Fruit fly (Drosophila melanogaster) whole organism, wandering third instar larva: ENCODE results near the gene CG14273.

Experiments
- OdsH ChIP-seq: fragments of 200-800 bp; sonication (Bioruptor generic); optimal IDR thresholded peaks from 2 replicates; lab custom pipeline; 2016; ENCODE audit warnings: missing biosample characterization, mild to moderate bottlenecking, missing genetic modification characterization
- br ChIP-seq: fragments of 200-800 bp; sonication (Bioruptor generic); optimal IDR thresholded peaks from 2 replicates; lab custom pipeline; 2016; ENCODE audit warnings: missing biosample characterization, missing genetic modification characterization
- jim ChIP-seq: fragments of 175-275, 200-325 bp; sonication (Bioruptor generic); optimal IDR thresholded peaks from 2 replicates; lab custom pipeline; 2016; ENCODE audit warnings: missing biosample characterization, mild to moderate bottlenecking, missing genetic modification characterization
- lola ChIP-seq: fragments of >200 bp; optimal IDR thresholded peaks from 2 replicates; lab custom pipeline; 2017; ENCODE audit warnings: missing biosample characterization, missing genetic modification characterization
- pan ChIP-seq: fragments of >200 bp; optimal IDR thresholded peaks from 2 replicates; lab custom pipeline; 2017
- rgr ChIP-seq: fragments of 200-800 bp; sonication (Bioruptor generic); optimal IDR thresholded peaks from 3 replicates; lab custom pipeline; 2016; ENCODE audit warnings: missing biosample characterization, mild to moderate bottlenecking, missing genetic modification characterization

DNA sequence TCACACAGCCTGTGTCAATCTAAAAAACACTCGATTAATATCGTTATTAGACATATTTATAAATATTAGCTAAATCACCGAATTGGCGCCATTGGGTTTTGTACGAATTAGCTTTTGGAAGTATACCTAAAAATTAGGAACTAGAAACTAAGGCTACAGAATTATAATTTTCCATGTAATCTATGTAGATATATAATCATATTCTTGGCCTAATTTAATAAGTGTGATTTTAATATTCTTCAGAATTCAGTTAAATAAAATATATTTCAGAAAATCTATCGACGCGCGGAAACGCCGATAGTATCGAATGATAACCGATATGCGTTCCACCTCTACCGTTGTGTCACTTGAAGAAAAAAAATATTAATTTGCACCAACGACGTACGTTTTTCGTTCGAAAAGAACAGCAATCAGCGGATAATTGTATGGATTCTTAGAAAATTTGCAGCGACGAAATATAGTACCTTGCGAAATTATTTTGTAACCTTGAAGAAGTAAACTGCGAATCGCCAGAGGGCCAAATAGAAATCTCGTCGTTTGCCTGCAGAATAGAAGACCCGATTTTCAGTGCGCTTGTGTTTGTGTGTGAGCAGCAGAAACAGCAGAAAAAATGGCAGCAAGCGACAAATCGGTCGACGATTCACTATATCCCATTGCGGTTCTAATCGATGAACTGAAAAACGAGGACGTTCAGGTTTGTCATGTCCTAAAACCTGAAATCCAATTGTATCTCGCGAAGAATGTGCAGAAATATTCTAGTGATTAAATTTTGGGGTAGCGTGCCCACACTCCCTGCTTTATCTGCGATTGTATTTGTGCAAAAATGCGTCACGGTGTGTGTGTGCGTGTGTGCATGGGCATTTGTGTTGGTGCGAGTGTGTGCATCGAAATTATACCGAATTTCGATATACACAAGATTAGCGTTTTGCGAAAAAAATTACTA is 23.5 kb downstream of the CG14273 start, which contains the start of gene Pp2A-29B:
- TF ChIP-seq OdsH (GFP tag; lab: Kevin White, UChicago) (no peak), jim (GFP tag; lab: Kevin White, UChicago) (no peak), lola (no peak), rgr (GFP tag; lab: Kevin White, UChicago) (peak; percentile 38), pan (lab: Kevin White, UChicago) (no peak), br (GFP tag; lab: Kevin White, UChicago) (no peak)
